Fruit fly (Drosophila melanogaster) whole organism, embryonic: ENCODE data around the gene CG1231.
A peak's percentile ranks its signal among the peaks of the same experiment; 100 is the strongest.

Experiments used
- Atf3 ChIP-seq: fragments of 200-800 bp; sonication (Bioruptor generic); optimal IDR thresholded peaks from 3 replicates; lab custom pipeline; 2016; ENCODE audit warnings: missing biosample characterization, missing genetic modification characterization
- Atf6 ChIP-seq: fragments of 200-800 bp; sonication (Bioruptor generic); IDR thresholded peaks from 2 replicates; pipeline ENCODE4 v1.3.6; 2022; ENCODE audit warnings: missing biosample characterization, missing genetic modification characterization
- Bgb ChIP-seq: fragments of 200-800 bp; sonication (Bioruptor generic); IDR thresholded peaks from 2 replicates; pipeline ENCODE4 v1.3.6; 2022; ENCODE audit warnings: missing biosample characterization, missing genetic modification characterization; ENCODE audit not compliant: partially characterized antibody
- CG14667 ChIP-seq: fragments of 200-800 bp; sonication (Bioruptor generic); IDR thresholded peaks from 2 replicates; pipeline ENCODE4 v1.3.6; 2022; ENCODE audit warnings: missing biosample characterization, missing genetic modification characterization
- CG17361 ChIP-seq: fragments of 200-800 bp; sonication (Bioruptor generic); IDR thresholded peaks from 3 replicates; pipeline ENCODE4 v1.3.6; 2022; ENCODE audit warnings: missing biosample characterization, missing genetic modification characterization
- CG2129 ChIP-seq: fragments of 200-800 bp; sonication (Bioruptor generic); IDR thresholded peaks from 2 replicates; pipeline ENCODE4 v1.3.6; 2022; ENCODE audit warnings: missing biosample characterization, missing genetic modification characterization; ENCODE audit not compliant: partially characterized antibody
- CG2199 ChIP-seq: fragments of 200-800 bp; sonication (Bioruptor generic); IDR thresholded peaks from 3 replicates; pipeline ENCODE4 v1.3.6; 2022; ENCODE audit warnings: missing biosample characterization, missing genetic modification characterization
- CG31388 ChIP-seq: fragments of 200-800 bp; sonication (Bioruptor generic); optimal IDR thresholded peaks from 2 replicates; lab custom pipeline; 2016; ENCODE audit warnings: missing biosample characterization, missing genetic modification characterization
- CG4424 ChIP-seq: fragments of 200-800 bp; sonication (Bioruptor generic); optimal IDR thresholded peaks from 3 replicates; lab custom pipeline; 2016; ENCODE audit warnings: missing biosample characterization, missing genetic modification characterization
- CG6254 ChIP-seq: fragments of 200-800 bp; sonication (Bioruptor generic); optimal IDR thresholded peaks from 3 replicates; lab custom pipeline; 2017; ENCODE audit warnings: mild to moderate bottlenecking, missing biosample characterization, missing genetic modification reagents, missing genetic modification characterization
- CG7786 ChIP-seq: fragments of 200-800 bp; sonication (Bioruptor generic); optimal IDR thresholded peaks from 2 replicates; lab custom pipeline; 2016; ENCODE audit warnings: missing biosample characterization, missing genetic modification characterization
- CG7928 ChIP-seq: fragments of 200-800 bp; sonication (Bioruptor generic); optimal IDR thresholded peaks from 2 replicates; lab custom pipeline; 2017; ENCODE audit warnings: missing biosample characterization, mild to moderate bottlenecking, missing genetic modification characterization
- CG9876 ChIP-seq: fragments of 200-800 bp; sonication (Bioruptor generic); optimal IDR thresholded peaks from 2 replicates; lab custom pipeline; 2016; ENCODE audit warnings: missing biosample characterization, missing genetic modification characterization
- CkIIα-i1 ChIP-seq: fragments of 200-800 bp; sonication (Bioruptor generic); IDR thresholded peaks from 2 replicates; pipeline ENCODE4 v1.3.6; 2022; ENCODE audit warnings: missing biosample characterization, missing genetic modification characterization
- CrebB ChIP-seq: fragments of 200-800 bp; sonication (Bioruptor generic); optimal IDR thresholded peaks from 3 replicates; lab custom pipeline; 2018; ENCODE audit warnings: missing biosample characterization, mild to moderate bottlenecking, missing genetic modification characterization
- D19B ChIP-seq: fragments of 200-800 bp; sonication (Bioruptor generic); optimal IDR thresholded peaks from 2 replicates; lab custom pipeline; 2017; ENCODE audit warnings: missing biosample characterization, mild to moderate bottlenecking, missing genetic modification characterization
- Dip3 ChIP-seq: fragments of 200-800 bp; sonication (Bioruptor generic); optimal IDR thresholded peaks from 3 replicates; lab custom pipeline; 2016; ENCODE audit warnings: missing biosample characterization, missing genetic modification characterization
- Doc3 ChIP-seq: fragments of 200-800 bp; sonication (Bioruptor generic); IDR thresholded peaks from 3 replicates; pipeline ENCODE4 v1.3.6; 2022; ENCODE audit warnings: missing biosample characterization, missing genetic modification characterization; ENCODE audit not compliant: partially characterized antibody
- Ets97D ChIP-seq: fragments of 200-800 bp; sonication (Bioruptor generic); optimal IDR thresholded peaks from 3 replicates; lab custom pipeline; 2016; ENCODE audit warnings: missing biosample characterization, missing genetic modification characterization
- HLHmδ ChIP-seq: fragments of 200-800 bp; sonication (Bioruptor generic); optimal IDR thresholded peaks from 2 replicates; lab custom pipeline; 2018; ENCODE audit warnings: missing biosample characterization, mild to moderate bottlenecking, missing genetic modification characterization, moderate library complexity
- HmgD ChIP-seq: fragments of 200-800 bp; sonication (Bioruptor generic); optimal IDR thresholded peaks from 3 replicates; lab custom pipeline; 2016; ENCODE audit warnings: missing biosample characterization, missing genetic modification characterization
- Kr ChIP-seq: fragments of 200-800 bp; sonication (Bioruptor generic); optimal IDR thresholded peaks from 2 replicates; lab custom pipeline; 2017; ENCODE audit warnings: missing biosample characterization, mild to moderate bottlenecking, missing genetic modification characterization
- Myb ChIP-seq: fragments of 200-800 bp; sonication (Bioruptor generic); optimal IDR thresholded peaks from 2 replicates; lab custom pipeline; 2016; ENCODE audit warnings: missing biosample characterization, missing genetic modification characterization
- Neu2 ChIP-seq: fragments of 200-800 bp; sonication (Bioruptor generic); optimal IDR thresholded peaks from 3 replicates; lab custom pipeline; 2016; ENCODE audit warnings: missing biosample characterization, missing genetic modification characterization, borderline replicate concordance
- Opbp ChIP-seq: fragments of 200-800 bp; sonication (Bioruptor generic); IDR thresholded peaks from 3 replicates; pipeline ENCODE4 v1.3.6; 2022; ENCODE audit warnings: missing biosample characterization, missing genetic modification characterization; ENCODE audit not compliant: partially characterized antibody
- Rfx ChIP-seq: fragments of 200-800 bp; sonication (Bioruptor generic); IDR thresholded peaks from 2 replicates; pipeline ENCODE4 v1.3.6; 2022; ENCODE audit warnings: missing biosample characterization, missing genetic modification characterization
- YL-1 ChIP-seq: fragments of 200-800 bp; sonication (Bioruptor generic); optimal IDR thresholded peaks from 3 replicates; lab custom pipeline; 2017; ENCODE audit warnings: missing biosample characterization, mild to moderate bottlenecking, missing genetic modification characterization
- ac ChIP-seq: fragments of 200-800 bp; sonication (Bioruptor generic); optimal IDR thresholded peaks from 3 replicates; lab custom pipeline; 2017; ENCODE audit warnings: missing biosample characterization, mild to moderate bottlenecking, missing genetic modification characterization
- amos ChIP-seq: fragments of 200-800 bp; sonication (Bioruptor generic); IDR thresholded peaks from 2 replicates; pipeline ENCODE4 v1.3.6; 2022; ENCODE audit warnings: missing biosample characterization, missing genetic modification characterization; ENCODE audit not compliant: partially characterized antibody
- aop ChIP-seq: fragments of 200-800 bp; sonication (Bioruptor generic); IDR thresholded peaks from 2 replicates; pipeline ENCODE4 v1.3.6; 2022; ENCODE audit warnings: missing biosample characterization, missing genetic modification characterization
- chn ChIP-seq: fragments of 200-800 bp; sonication (Bioruptor generic); optimal IDR thresholded peaks from 2 replicates; lab custom pipeline; 2016; ENCODE audit warnings: missing biosample characterization, missing genetic modification characterization
- crc ChIP-seq: fragments of 200-800 bp; sonication (Bioruptor generic); optimal IDR thresholded peaks from 2 replicates; lab custom pipeline; 2016; ENCODE audit warnings: missing biosample characterization, missing genetic modification characterization
- dimm ChIP-seq: fragments of 200-800 bp; sonication (Bioruptor generic); IDR thresholded peaks from 2 replicates; pipeline ENCODE4 v1.3.6; 2022; ENCODE audit warnings: missing biosample characterization, missing genetic modification characterization
- ewg ChIP-seq: fragments of 200-800 bp; sonication (Bioruptor generic); optimal IDR thresholded peaks from 3 replicates; lab custom pipeline; 2017; ENCODE audit warnings: mild to moderate bottlenecking, missing biosample characterization, missing genetic modification reagents, missing genetic modification characterization
- gce ChIP-seq: fragments of 200-800 bp; sonication (Bioruptor generic); IDR thresholded peaks from 3 replicates; pipeline ENCODE4 v1.3.6; 2022; ENCODE audit warnings: missing biosample characterization, missing genetic modification characterization
- gcm ChIP-seq: fragments of 200-800 bp; sonication (Bioruptor generic); optimal IDR thresholded peaks from 2 replicates; lab custom pipeline; 2019; ENCODE audit warnings: missing biosample characterization, mild to moderate bottlenecking, missing genetic modification characterization, moderate library complexity
- kni ChIP-seq: fragments of 200-800 bp; sonication (Bioruptor generic); optimal IDR thresholded peaks from 3 replicates; lab custom pipeline; 2017; ENCODE audit warnings: mild to moderate bottlenecking, missing biosample characterization, missing genetic modification reagents, missing genetic modification characterization
- lola ChIP-seq, 3 experiments: fragments of >200 bp in 2 of 3; fragments of 200-800 bp in 1 of 3; sonication (Bioruptor generic) in 1 of 3; optimal IDR thresholded peaks; 2 replicates each; lab custom pipeline; 2017 to 2019; ENCODE audit warnings: missing biosample characterization in 3 of 3, missing genetic modification characterization in 3 of 3, mild to moderate bottlenecking in 1 of 3, moderate library complexity in 1 of 3
- nerfin-1 ChIP-seq: fragments of 200-800 bp; sonication (Bioruptor generic); optimal IDR thresholded peaks from 3 replicates; lab custom pipeline; 2019; ENCODE audit warnings: missing biosample characterization, mild to moderate bottlenecking, missing genetic modification characterization, moderate library complexity
- pros ChIP-seq: fragments of 200-800 bp; sonication (Bioruptor generic); optimal IDR thresholded peaks from 3 replicates; lab custom pipeline; 2019; ENCODE audit warnings: missing biosample characterization, mild to moderate bottlenecking, missing genetic modification characterization, moderate library complexity
- sc ChIP-seq, 3 experiments: fragments of >200 bp in 2 of 3; fragments of 200-800 bp in 1 of 3; sonication (Bioruptor generic) in 1 of 3; optimal IDR thresholded peaks; 2 replicates in 2 of 3; 3 replicates in 1 of 3; lab custom pipeline; 2017; ENCODE audit warnings: mild to moderate bottlenecking in 1 of 3, missing biosample characterization in 1 of 3, missing genetic modification characterization in 1 of 3, missing genetic modification reagents in 1 of 3
- sens ChIP-seq: fragments of 200-800 bp; sonication (Bioruptor generic); peaks from one replicate; lab custom pipeline; 2016; ENCODE audit warnings: missing biosample characterization, missing genetic modification characterization
- slp2 ChIP-seq: fragments of 200-800 bp; sonication (Bioruptor generic); optimal IDR thresholded peaks from 2 replicates; lab custom pipeline; 2016; ENCODE audit warnings: missing biosample characterization, missing genetic modification characterization
- tll ChIP-seq, 2 experiments: fragments of 200-800 bp in 1 of 2; fragments of >200 bp in 1 of 2; sonication (Bioruptor generic) in 1 of 2; optimal IDR thresholded peaks; 2 replicates each; lab custom pipeline; 2017 to 2019; ENCODE audit warnings: missing biosample characterization in 2 of 2, missing genetic modification characterization in 2 of 2, mild to moderate bottlenecking in 1 of 2, moderate library complexity in 1 of 2
- twi ChIP-seq: fragments of 200-800 bp; optimal IDR thresholded peaks from 2 replicates; lab custom pipeline; 2019; ENCODE audit warnings: missing biosample characterization, mild to moderate bottlenecking, missing genetic modification characterization, moderate library complexity
- vnd ChIP-seq: fragments of 200-800 bp; sonication (Bioruptor generic); IDR thresholded peaks from 3 replicates; pipeline ENCODE4 v1.3.6; 2022; ENCODE audit warnings: missing biosample characterization, missing genetic modification characterization; ENCODE audit not compliant: partially characterized antibody
- wor ChIP-seq: fragments of 200-800 bp; sonication (Bioruptor generic); IDR thresholded peaks from 2 replicates; pipeline ENCODE4 v1.3.6; 2022; ENCODE audit warnings: missing biosample characterization, missing genetic modification characterization

Gene CG1231

dm6 chr3L:320010-320337, 36.2 kb upstream of the CG1231 start (continued):
- TF ChIP-seq sens = peak; percentile 63
- no peak for TF ChIP-seq CG17361 (GFP tag; lab: Robert Waterston, UW)
- TF ChIP-seq Myb (GFP tag; lab: Kevin White, UChicago) = peak; percentile 65

DNA sequence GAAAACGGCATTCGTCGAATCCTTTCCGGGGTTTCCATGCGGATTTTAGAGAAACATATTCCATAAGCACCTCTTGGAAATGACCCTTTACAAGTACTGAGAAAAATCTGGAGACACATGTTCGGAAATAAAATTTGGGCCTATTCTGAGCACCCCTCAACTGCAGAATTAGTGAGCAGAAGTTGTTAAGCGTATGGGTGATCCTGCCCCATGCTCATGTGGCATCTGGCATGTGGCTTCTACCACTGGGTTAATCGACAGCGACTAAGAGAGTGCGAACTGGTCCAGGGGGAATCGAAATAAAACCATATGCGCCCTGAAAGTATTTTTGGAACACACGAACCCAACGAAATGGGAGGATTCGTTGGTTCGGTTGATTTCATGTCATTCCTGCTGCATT, 35.4 kb upstream of the CG1231 start:
- TF ChIP-seq CG7786 (GFP tag; lab: Kevin White, UChicago) = no peak
- TF ChIP-seq HLHmδ (GFP tag; lab: Kevin White, UChicago) = peak; percentile 30
- peak; percentile 74 for TF ChIP-seq sens
- peak; percentile 98 for TF ChIP-seq twi (tag; lab: Kevin White, UChicago)

DNA sequence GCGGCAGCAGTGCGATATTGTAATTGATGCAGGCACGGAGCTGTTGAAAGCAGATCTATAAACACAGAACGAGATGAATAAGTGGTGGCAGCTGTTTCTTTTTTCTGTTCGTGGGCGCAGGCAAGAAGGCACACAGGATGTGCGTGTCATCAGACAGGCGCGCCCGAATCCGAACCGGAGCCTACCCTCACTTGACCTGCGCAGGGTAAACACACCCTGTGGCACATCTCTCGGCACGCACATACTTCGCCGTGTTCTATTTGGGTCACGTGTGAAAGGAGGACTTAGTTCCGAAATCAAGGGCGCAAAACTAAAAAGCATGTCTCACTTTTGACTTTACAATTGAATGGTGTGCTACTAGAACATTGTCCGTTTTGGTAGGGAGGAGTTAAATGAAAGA, 34.7 kb upstream of the CG1231 start:
- TF ChIP-seq ac (GFP tag; lab: Kevin White, UChicago) = peak; percentile 41
- TF ChIP-seq CG31388 = no peak
- peak; percentile 58 for TF ChIP-seq twi (tag; lab: Kevin White, UChicago)
- TF ChIP-seq chn (GFP tag; lab: Kevin White, UChicago) = no peak
- no peak for TF ChIP-seq wor
- TF ChIP-seq CG6254 = peak; percentile 85
- TF ChIP-seq HLHmδ (GFP tag; lab: Kevin White, UChicago) = peak; percentile 66
- TF ChIP-seq Opbp (GFP tag; lab: Robert Waterston, UW) = no peak
- TF ChIP-seq lola (GFP tag; optimal IDR thresholded peaks at IDR 0.05; lab: Kevin White, UChicago) = no peak
- no peak for TF ChIP-seq Doc3 (GFP tag; lab: Robert Waterston, UW)
- no peak for TF ChIP-seq HmgD (GFP tag; lab: Kevin White, UChicago)
- TF ChIP-seq gce = no peak
- TF ChIP-seq Bgb = no peak
- TF ChIP-seq CkIIα-i1 (GFP tag; lab: Robert Waterston, UW) = no peak
- no peak for TF ChIP-seq CG7928 (GFP tag; lab: Kevin White, UChicago)
- no peak for TF ChIP-seq CG14667 (GFP tag; lab: Robert Waterston, UW)
- TF ChIP-seq Atf6 (GFP tag; lab: Robert Waterston, UW) = no peak
- peak in 1 of 2 experiments; percentile 93 for TF ChIP-seq tll (GFP tag; optimal IDR thresholded peaks at IDR 0.05; lab: Kevin White, UChicago)
- TF ChIP-seq pros = peak; percentile 58
- no peak for TF ChIP-seq Kr (GFP tag; lab: Kevin White, UChicago)
- peak; percentile 25; the same call in 1 of the 2 replicates for TF ChIP-seq amos
- TF ChIP-seq nerfin-1 (tag; lab: Kevin White, UChicago) = peak; percentile 33
- no peak for TF ChIP-seq CG4424
- 0 out of 3 replicates have a peak, but pooled peaks have one; percentile 30 for TF ChIP-seq CG2199 (GFP tag; lab: Robert Waterston, UW)
- TF ChIP-seq CG9876 = no peak
- peak; percentile 46 for TF ChIP-seq ewg (GFP tag; lab: Kevin White, UChicago)
- no peak for TF ChIP-seq Dip3 (GFP tag; lab: Kevin White, UChicago)
- no peak for TF ChIP-seq Neu2 (GFP tag; lab: Kevin White, UChicago)
- no peak for TF ChIP-seq aop (GFP tag; lab: Robert Waterston, UW)
- TF ChIP-seq kni = peak; percentile 32
- no peak for TF ChIP-seq slp2 (GFP tag; lab: Kevin White, UChicago)
- TF ChIP-seq gcm (GFP tag; lab: Kevin White, UChicago) = peak; percentile 13

DNA sequence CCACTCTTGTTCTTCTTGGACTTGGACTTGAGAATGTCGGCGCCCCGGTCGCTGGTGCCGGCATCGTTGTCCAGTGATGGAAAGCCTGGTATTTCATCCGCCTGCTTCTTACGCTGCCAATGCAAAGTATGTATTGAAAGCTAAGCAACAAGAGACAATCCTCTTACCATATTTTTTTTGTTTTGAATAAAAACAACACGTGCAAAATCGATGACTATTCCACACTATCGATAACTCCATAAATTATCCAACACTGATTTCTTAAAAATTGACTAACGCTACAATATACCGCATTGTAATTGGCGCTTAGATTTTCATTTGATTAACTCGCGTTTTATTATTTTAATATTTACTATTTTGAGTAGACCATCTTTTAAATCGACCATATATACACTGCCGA, 31.7 kb upstream of the CG1231 start, which contains the start of gene CG32344:
Gene CG32344, minus strand, starts transcription at position 235 of the 400 bp plus-strand sequence.
- TF ChIP-seq CG2129 (GFP tag; lab: Robert Waterston, UW) (peak; percentile 47), D19B (no peak), dimm (no peak), Ets97D (GFP tag; lab: Kevin White, UChicago) (peak; percentile 42), Atf3 (GFP tag; lab: Kevin White, UChicago) (no peak), Rfx (0 out of 2 replicates have a peak, but pooled peaks have one; percentile 13), crc (GFP tag; lab: Kevin White, UChicago) (no peak), vnd (GFP tag; lab: Robert Waterston, UW) (peak; percentile 34; the same call in 1 of the 3 replicates), CrebB (tag; lab: Kevin White, UChicago) (no peak), sc (optimal IDR thresholded peaks at IDR 0.05; lab: Kevin White, UChicago) (no peak), sc (GFP tag; optimal IDR thresholded peaks at IDR 0.05; lab: Kevin White, UChicago) (no peak), YL-1 (peak; percentile 90)
